Worm (Caenorhabditis elegans) whole organism, L1 larva: Measurements from ENCODE around the gene T02D1.9.

Source experiments
- lin-13 ChIP-seq: fragments of 150-350 bp; optimal IDR thresholded peaks from 2 replicates; lab custom pipeline; 2014; ENCODE audit warnings: missing biosample characterization, missing genetic modification reagents, missing genetic modification characterization
- mab-9 ChIP-seq: fragments of 200-800 bp; sonication (Bioruptor generic); IDR thresholded peaks from 2 replicates; pipeline ENCODE4 v1.3.6; 2022; ENCODE audit warnings: missing genetic modification reagents, missing genetic modification characterization, missing compliant biosample characterization

DNA sequence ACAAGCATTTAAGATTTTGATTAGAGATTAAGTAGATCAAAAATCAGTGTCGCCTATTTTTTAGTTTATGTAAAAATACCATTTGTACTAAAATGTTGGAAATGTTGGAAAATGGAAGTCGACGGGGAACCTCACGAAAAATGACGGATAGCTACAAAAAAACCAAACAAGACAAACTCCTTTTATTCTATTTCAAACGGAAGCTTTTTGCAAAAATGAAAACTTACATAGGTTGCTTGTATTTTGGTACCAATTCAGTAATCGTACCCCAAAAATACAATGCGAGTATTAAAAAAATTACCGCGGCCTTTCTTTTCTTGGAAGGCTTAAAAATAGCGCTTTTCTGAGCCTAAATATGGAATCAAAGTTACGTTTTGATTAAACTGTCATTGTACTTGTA, 46.6 kb upstream of the T02D1.9 start:
- TF ChIP-seq mab-9: no peak
- TF ChIP-seq lin-13 (GFP tag; lab: Kevin White, UChicago): no peak
